Worm (Caenorhabditis elegans) whole organism, L4/young adult: ENCODE results near the gene F02H6.2.

ENCODE experiments used
- dao-5 ChIP-seq: sonication (generic microtip); optimal IDR thresholded peaks from 2 replicates; lab custom pipeline; 2016; ENCODE audit warnings: missing genotype, missing genetic modification characterization, moderate library complexity, missing compliant biosample characterization
- him-1 ChIP-seq: sonication (generic microtip); optimal IDR thresholded peaks from 2 replicates; lab custom pipeline; 2016; ENCODE audit warnings: missing genotype, missing genetic modification reagents, missing genetic modification characterization, missing compliant biosample characterization

ce11 chrIV:14176373-14176772, 19.9 kb upstream of the F02H6.2 start, which contains the start of gene R05A10.3:
- TF ChIP-seq dao-5 (tag; lab: Kevin White, UChicago): no peak
- no peak for TF ChIP-seq him-1
